Worm (Caenorhabditis elegans) whole organism, L4 larva: ENCODE measurements around the gene sod-1.

Experiments
- F26F4.8 ChIP-seq: fragments of 200-800 bp; sonication (Bioruptor generic); conservative IDR thresholded peaks from 2 replicates; pipeline ENCODE4 v1.3.6; 2022; ENCODE audit warnings: missing genetic modification characterization, missing compliant biosample characterization
- F37D6.2 ChIP-seq: sonication (generic microtip); optimal IDR thresholded peaks from 2 replicates; lab custom pipeline; 2016; ENCODE audit warnings: mild to moderate bottlenecking, missing genetic modification characterization, missing compliant biosample characterization
- R02D3.7 ChIP-seq: fragments of 150-350 bp; sonication (generic microtip); optimal IDR thresholded peaks from 3 replicates; lab custom pipeline; 2014; ENCODE audit warnings: missing biosample characterization, missing genetic modification characterization
- Y105C5A.15 ChIP-seq: fragments of 200-800 bp; sonication (Bioruptor generic); IDR thresholded peaks from 2 replicates; pipeline ENCODE4 v1.3.6; 2022; ENCODE audit warnings: missing genetic modification characterization, missing compliant biosample characterization
- ZK546.5 ChIP-seq, 2 experiments: sonication (generic microtip); optimal IDR thresholded peaks; 2 replicates each; lab custom pipeline; 2017; ENCODE audit warnings: missing biosample characterization in 2 of 2, missing genetic modification characterization in 2 of 2
- ama-1 ChIP-seq: fragments of 150-350 bp; optimal IDR thresholded peaks from 2 replicates; lab custom pipeline; 2014; ENCODE audit warnings: inconsistent platforms, mixed read lengths
- ceh-28 ChIP-seq: fragments of 150-350 bp; optimal IDR thresholded peaks from 2 replicates; lab custom pipeline; 2014; ENCODE audit warnings: missing biosample characterization, missing genetic modification reagents, missing genetic modification characterization
- ceh-32 ChIP-seq: sonication (generic microtip); optimal IDR thresholded peaks from 2 replicates; lab custom pipeline; 2016; ENCODE audit warnings: mild to moderate bottlenecking, missing genetic modification characterization, missing compliant biosample characterization; ENCODE audit not compliant: poor library complexity
- ceh-82 ChIP-seq: sonication (generic microtip); optimal IDR thresholded peaks from 2 replicates; lab custom pipeline; 2017; ENCODE audit warnings: missing biosample characterization, missing genetic modification characterization
- ctbp-1 ChIP-seq: fragments of 200-800 bp; sonication (Bioruptor generic); IDR thresholded peaks from 2 replicates; pipeline ENCODE4 v1.3.6; 2022; ENCODE audit warnings: missing genetic modification reagents, missing genetic modification characterization, missing compliant biosample characterization
- daf-16 ChIP-seq, 3 experiments: sonication (generic microtip); optimal IDR thresholded peaks; 2 replicates each; lab custom pipeline; 2016 to 2017; ENCODE audit warnings: missing genetic modification characterization in 3 of 3, missing genetic modification reagents in 3 of 3, mild to moderate bottlenecking in 2 of 3, missing compliant biosample characterization in 2 of 3, missing biosample characterization in 1 of 3, moderate library complexity in 1 of 3
- dmd-6 ChIP-seq: fragments of 200-800 bp; sonication (Bioruptor generic); IDR thresholded peaks from 2 replicates; pipeline ENCODE4 v1.3.6; 2022; ENCODE audit warnings: missing genetic modification reagents, missing genetic modification characterization, missing compliant biosample characterization
- dmd-8 ChIP-seq: fragments of 200-800 bp; sonication (Bioruptor generic); IDR thresholded peaks from 2 replicates; pipeline ENCODE4 v1.3.6; 2022; ENCODE audit warnings: missing genetic modification characterization, missing compliant biosample characterization
- egl-27 ChIP-seq: sonication (generic microtip); optimal IDR thresholded peaks from 3 replicates; lab custom pipeline; 2017; ENCODE audit warnings: missing biosample characterization, missing genetic modification reagents, missing genetic modification characterization
- egl-43 ChIP-seq: fragments of 200-800 bp; sonication (Bioruptor generic); IDR thresholded peaks from 2 replicates; pipeline ENCODE4 v1.3.6; 2022; ENCODE audit warnings: missing genetic modification reagents, missing genetic modification characterization, missing compliant biosample characterization
- gei-8 ChIP-seq: fragments of 200-800 bp; sonication (Bioruptor generic); optimal IDR thresholded peaks from 2 replicates; lab custom pipeline; 2018; ENCODE audit warnings: mild to moderate bottlenecking, missing genetic modification characterization, missing compliant biosample characterization
- hlh-11 ChIP-seq: fragments of 200-800 bp; sonication (Bioruptor generic); optimal IDR thresholded peaks from 2 replicates; lab custom pipeline; 2018; ENCODE audit warnings: mild to moderate bottlenecking, missing genetic modification characterization, missing compliant biosample characterization
- lin-1 ChIP-seq: fragments of 200-800 bp; sonication (Bioruptor generic); IDR thresholded peaks from 2 replicates; pipeline ENCODE4 v1.3.6; 2022; ENCODE audit warnings: missing genetic modification reagents, missing genetic modification characterization, missing compliant biosample characterization
- lin-15B ChIP-seq: fragments of 150-350 bp; sonication (generic microtip); optimal IDR thresholded peaks from 3 replicates; lab custom pipeline; 2014; ENCODE audit warnings: missing biosample characterization, missing genetic modification characterization
- lsy-2 ChIP-seq, 2 experiments: fragments of 150-350 bp in 1 of 2; sonication (generic microtip) in 1 of 2; optimal IDR thresholded peaks; 2 replicates each; lab custom pipeline; 2014 to 2017; ENCODE audit warnings: missing biosample characterization in 2 of 2, missing genetic modification characterization in 2 of 2
- mep-1 ChIP-seq: fragments of 150-350 bp; sonication (generic microtip); optimal IDR thresholded peaks from 3 replicates; lab custom pipeline; 2014; ENCODE audit warnings: missing biosample characterization, missing genetic modification characterization
- nhr-11 ChIP-seq: fragments of 150-350 bp; optimal IDR thresholded peaks from 2 replicates; lab custom pipeline; 2014; ENCODE audit warnings: missing biosample characterization, missing genetic modification characterization
- nhr-76 ChIP-seq: fragments of 150-350 bp; optimal IDR thresholded peaks from 2 replicates; lab custom pipeline; 2014; ENCODE audit warnings: missing biosample characterization, missing genetic modification characterization
- php-3 ChIP-seq: fragments of 200-800 bp; sonication (Bioruptor generic); IDR thresholded peaks from 2 replicates; pipeline ENCODE4 v1.3.6; 2022; ENCODE audit warnings: missing genetic modification reagents, missing genetic modification characterization, missing compliant biosample characterization
- rbr-2 ChIP-seq: sonication (generic microtip); optimal IDR thresholded peaks from 2 replicates; lab custom pipeline; 2016; ENCODE audit warnings: missing genotype, missing genetic modification characterization, missing compliant biosample characterization
- saeg-2 ChIP-seq: fragments of 200-800 bp; sonication (Bioruptor generic); IDR thresholded peaks from 2 replicates; pipeline ENCODE4 v1.3.6; 2022; ENCODE audit warnings: missing genetic modification reagents, missing genetic modification characterization, missing compliant biosample characterization
- set-16 ChIP-seq: fragments of 200-800 bp; sonication (Bioruptor generic); IDR thresholded peaks from 2 replicates; pipeline ENCODE4 v1.3.6; 2022; ENCODE audit warnings: missing genetic modification reagents, missing genetic modification characterization, missing compliant biosample characterization
- snpc-1.2 ChIP-seq: fragments of 200-800 bp; sonication (Bioruptor generic); IDR thresholded peaks from 2 replicates; pipeline ENCODE4 v1.3.6; 2022; ENCODE audit warnings: missing genetic modification reagents, missing genetic modification characterization, missing compliant biosample characterization
- snpc-4 ChIP-seq: fragments of 150-350 bp; optimal IDR thresholded peaks from 2 replicates; lab custom pipeline; 2014; ENCODE audit warnings: missing biosample characterization, missing genetic modification characterization
- tra-1 ChIP-seq: fragments of 200-800 bp; sonication (Bioruptor generic); IDR thresholded peaks from 2 replicates; pipeline ENCODE4 v1.3.6; 2022; ENCODE audit warnings: missing genetic modification reagents, missing genetic modification characterization, missing compliant biosample characterization
- unc-39 ChIP-seq: sonication (generic microtip); optimal IDR thresholded peaks from 2 replicates; lab custom pipeline; 2017; ENCODE audit warnings: missing biosample characterization, missing genetic modification characterization
- unc-62 ChIP-seq, 3 experiments: fragments of 150-350 bp in 1 of 3; sonication (generic microtip); optimal IDR thresholded peaks in 2 of 3; peaks in 1 of 3; 1 replicate in 1 of 3; 2 replicates in 2 of 3; lab custom pipeline; 2014 to 2017; ENCODE audit warnings: missing biosample characterization in 3 of 3, missing genetic modification characterization in 3 of 3, missing genetic modification reagents in 3 of 3, missing genotype in 1 of 3
- zfp-2 ChIP-seq: sonication (generic microtip); optimal IDR thresholded peaks from 2 replicates; lab custom pipeline; 2016; ENCODE audit warnings: mild to moderate bottlenecking, missing genetic modification characterization, missing compliant biosample characterization
- zip-11 ChIP-seq: fragments of 200-800 bp; sonication (Bioruptor generic); IDR thresholded peaks from 2 replicates; pipeline ENCODE4 v1.3.6; 2022; ENCODE audit warnings: missing genetic modification characterization, missing compliant biosample characterization

sod-1 gene

ce11 chrII:6935975-6936374, 37.7 kb downstream of the sod-1 start:
- TF ChIP-seq unc-62 (GFP tag; optimal IDR thresholded peaks at IDR 0.05 in 1 of 2; lab: Kevin White, UChicago), result no peak
- TF ChIP-seq unc-62 (tag; optimal IDR thresholded peaks at IDR 0.05; lab: Kevin White, UChicago), result no peak
- TF ChIP-seq nhr-76 (tag; lab: Kevin White, UChicago), result no peak
- no peak for TF ChIP-seq saeg-2 (GFP tag; lab: Robert Waterston, UW)
- TF ChIP-seq nhr-11 (tag; lab: Kevin White, UChicago), result no peak
- no peak for TF ChIP-seq lin-1 (GFP tag; lab: Robert Waterston, UW)
- no peak for TF ChIP-seq mep-1 (tag; lab: Kevin White, UChicago)
- no peak for TF ChIP-seq set-16
- TF ChIP-seq F37D6.2 (tag; lab: Kevin White, UChicago), result no peak
- TF ChIP-seq ceh-82, result no peak
- TF ChIP-seq ama-1 (lab: Kevin White, UChicago), result no peak
- no peak for TF ChIP-seq php-3 (GFP tag; lab: Robert Waterston, UW)
- TF ChIP-seq lsy-2 (tag; optimal IDR thresholded peaks at IDR 0.05; lab: Kevin White, UChicago), result no peak
- no peak for TF ChIP-seq ceh-32 (tag; lab: Kevin White, UChicago)
- TF ChIP-seq ZK546.5 (tag; optimal IDR thresholded peaks at IDR 0.05; lab: Kevin White, UChicago), result no peak
- TF ChIP-seq dmd-8 (GFP tag; lab: Robert Waterston, UW), result no peak
- TF ChIP-seq dmd-6 (GFP tag; lab: Robert Waterston, UW), result no peak
- no peak for TF ChIP-seq snpc-4 (tag; lab: Kevin White, UChicago)
- TF ChIP-seq egl-27, result no peak
- no peak for TF ChIP-seq egl-43 (GFP tag; lab: Robert Waterston, UW)
- no peak for TF ChIP-seq snpc-1.2 (GFP tag; lab: Robert Waterston, UW)

- TF ChIP-seq rbr-2 (tag; lab: Kevin White, UChicago) (no peak), unc-39 (tag; lab: Kevin White, UChicago) (no peak), ceh-28 (tag; lab: Kevin White, UChicago) (peak; percentile 54), daf-16 (GFP tag; optimal IDR thresholded peaks at IDR 0.05; lab: Kevin White, UChicago) (peak in 1 of 2 experiments; percentile 8), daf-16 (tag; optimal IDR thresholded peaks at IDR 0.05; lab: Kevin White, UChicago) (no peak)
- TF ChIP-seq, all 104 proteins: peak for 2
These were observed 39.0 kb downstream of the sod-1 start for ce11 chrII:6934729-6935128.

- TF ChIP-seq lin-15B (tag; lab: Kevin White, UChicago) (no peak), Y105C5A.15 (GFP tag; lab: Robert Waterston, UW) (no peak), zfp-2 (tag; lab: Kevin White, UChicago) (no peak), unc-62 (GFP tag; optimal IDR thresholded peaks at IDR 0.05 in 1 of 2; lab: Kevin White, UChicago) (peak in 1 of 2 experiments; percentile 37), unc-62 (tag; optimal IDR thresholded peaks at IDR 0.05; lab: Kevin White, UChicago) (no peak), lsy-2 (tag; optimal IDR thresholded peaks at IDR 0.05; lab: Kevin White, UChicago) (no peak), tra-1 (GFP tag; lab: Robert Waterston, UW) (no peak), zip-11 (GFP tag; lab: Robert Waterston, UW) (no peak), R02D3.7 (tag; lab: Kevin White, UChicago) (no peak), ceh-28 (tag; lab: Kevin White, UChicago) (peak; percentile 64), ctbp-1 (no peak), rbr-2 (tag; lab: Kevin White, UChicago) (no peak), F26F4.8 (GFP tag; lab: Robert Waterston, UW) (no peak), daf-16 (GFP tag; optimal IDR thresholded peaks at IDR 0.05; lab: Kevin White, UChicago) (no peak), daf-16 (tag; optimal IDR thresholded peaks at IDR 0.05; lab: Kevin White, UChicago) (peak; percentile 40)
These were observed 40.7 kb downstream of the sod-1 start for ce11 chrII:6932978-6933377.

ce11 chrII:6930072-6930471, 43.6 kb downstream of the sod-1 start:
- TF ChIP-seq hlh-11 (tag; lab: Kevin White, UChicago) (peak; percentile 19), lsy-2 (tag; optimal IDR thresholded peaks at IDR 0.05; lab: Kevin White, UChicago) (peak in 1 of 2 experiments; percentile 20), gei-8 (GFP tag; lab: Kevin White, UChicago) (no peak)
